Worm (Caenorhabditis elegans): Measurements from ENCODE around the gene C27C12.4.

ce11 chrX:14815412-14815811 is 38.5 kb upstream of the C27C12.4 start:
- TF ChIP-seq ZK546.5 (tag; optimal IDR thresholded peaks at IDR 0.05) (no peak), unc-62 (GFP tag; optimal IDR thresholded peaks at IDR 0.05) (no peak), unc-39 (tag; optimal IDR thresholded peaks at IDR 0.05) (no peak), nhr-10 (tag; optimal IDR thresholded peaks at IDR 0.05) (no peak), dmd-4 (tag; optimal IDR thresholded peaks at IDR 0.05) (no peak)

Measured in whole organism, L2 larva.